Fruit fly (Drosophila melanogaster): ENCODE results near the gene Tm2.

The Tm2 gene

dm6 chr3R:15262710-15263672 is 47.0 kb upstream of the Tm2 start, which contains the start of the genes eIF2gamma and Set (continued):
- TF ChIP-seq hb (GFP tag; IDR thresholded peaks at IDR 0.05; ENCODE audit: partially characterized antibody) (peak; percentile 98), Dp (GFP tag; optimal IDR thresholded peaks at IDR 0.05) (peak; percentile 69), nau (GFP tag; optimal IDR thresholded peaks at IDR 0.05) (no peak), Antp (GFP tag; optimal IDR thresholded peaks at IDR 0.05) (peak; percentile 47), sc (optimal IDR thresholded peaks at IDR 0.05) (no peak), sc (GFP tag; optimal IDR thresholded peaks at IDR 0.05) (no peak), rib (GFP tag; IDR thresholded peaks at IDR 0.05) (no peak), CG10366 (GFP tag; IDR thresholded peaks at IDR 0.05) (0 out of 2 replicates have a peak, but pooled peaks have one; percentile 28), Rx (GFP tag; IDR thresholded peaks at IDR 0.05) (no peak), jigr1 (GFP tag; IDR thresholded peaks at IDR 0.05) (no peak), cas (GFP tag; IDR thresholded peaks at IDR 0.05) (0 out of 2 replicates have a peak, but pooled peaks have one; percentile 29), dati (GFP tag; IDR thresholded peaks at IDR 0.05) (no peak), Atf-2 (GFP tag; optimal IDR thresholded peaks at IDR 0.05) (peak; percentile 11), dmrt99B (tag; optimal IDR thresholded peaks at IDR 0.05) (no peak), CG6791 (GFP tag; IDR thresholded peaks at IDR 0.05; ENCODE audit: partially characterized antibody) (peak; percentile 99), ara (GFP tag; IDR thresholded peaks at IDR 0.05) (peak; percentile 53; the same call in 1 of the 2 replicates), NC2α (GFP tag; optimal IDR thresholded peaks at IDR 0.05) (no peak), slbo (GFP tag; IDR thresholded peaks at IDR 0.05) (peak; percentile 72), Bdp1 (GFP tag; optimal IDR thresholded peaks at IDR 0.05) (no peak), stc (GFP tag; IDR thresholded peaks at IDR 0.05) (no peak), trh (GFP tag; optimal IDR thresholded peaks at IDR 0.05) (no peak), Pdp1 (GFP tag; optimal IDR thresholded peaks at IDR 0.05) (peak in 1 of 2 experiments; percentile 12), inv (GFP tag; IDR thresholded peaks at IDR 0.05; ENCODE audit: partially characterized antibody) (peak; percentile 96), CG13424 (tag; optimal IDR thresholded peaks at IDR 0.05) (no peak), CG18599 (GFP tag; optimal IDR thresholded peaks at IDR 0.05) (no peak), CG7556 (GFP tag; optimal IDR thresholded peaks at IDR 0.05) (no peak), CG13296 (GFP tag; optimal IDR thresholded peaks at IDR 0.05) (no peak), Max (GFP tag; optimal IDR thresholded peaks at IDR 0.05) (peak; percentile 60), CG6175 (GFP tag; IDR thresholded peaks at IDR 0.05) (no peak), chinmo (GFP tag; IDR thresholded peaks at IDR 0.05; ENCODE audit: partially characterized antibody) (peak; percentile 95), schlank (tag; optimal IDR thresholded peaks at IDR 0.05) (no peak), ranshi (GFP tag; IDR thresholded peaks at IDR 0.05) (peak; percentile 54; the same call in 1 of the 2 replicates), CG8388 (GFP tag; optimal IDR thresholded peaks at IDR 0.05) (no peak), CG17802 (tag; optimal IDR thresholded peaks at IDR 0.05) (peak; percentile 24), Dip3 (GFP tag; optimal IDR thresholded peaks at IDR 0.05) (peak; percentile 59), CG12769 (tag; optimal IDR thresholded peaks at IDR 0.05) (no peak), CG3995 (GFP tag; optimal IDR thresholded peaks at IDR 0.05) (peak; percentile 78), CG10147 (GFP tag; optimal IDR thresholded peaks at IDR 0.05) (no peak), dpn (GFP tag; optimal IDR thresholded peaks at IDR 0.05) (peak in 1 of 2 experiments; percentile 66), grau (tag; optimal IDR thresholded peaks at IDR 0.05) (no peak), mld (GFP tag; IDR thresholded peaks at IDR 0.05; ENCODE audit: partially characterized antibody) (peak; percentile 99), CG2875 (GFP tag; optimal IDR thresholded peaks at IDR 0.05) (no peak), br (optimal IDR thresholded peaks at IDR 0.05) (no peak), D19A (tag; optimal IDR thresholded peaks at IDR 0.05) (no peak), CG12659 (GFP tag; optimal IDR thresholded peaks at IDR 0.05) (peak; percentile 68), lov (optimal IDR thresholded peaks at IDR 0.05) (no peak), lov (GFP tag; IDR thresholded peaks at IDR 0.05) (no peak), CrebB (tag; optimal IDR thresholded peaks at IDR 0.05) (peak; percentile 42), dimm (GFP tag; IDR thresholded peaks at IDR 0.05) (no peak)
